Worm (Caenorhabditis elegans) whole organism, L3 larva: ENCODE data around the gene knl-1.

Experiments
- ceh-82 ChIP-seq: fragments of 150-350 bp; optimal IDR thresholded peaks from 2 replicates; lab custom pipeline; 2014; ENCODE audit warnings: missing biosample characterization, missing genetic modification characterization
- egl-27 ChIP-seq: sonication (generic microtip); optimal IDR thresholded peaks from 4 replicates; lab custom pipeline; 2017; ENCODE audit warnings: missing biosample characterization, missing genetic modification reagents, missing genetic modification characterization
- elt-1 ChIP-seq: fragments of 150-350 bp; optimal IDR thresholded peaks from 2 replicates; lab custom pipeline; 2014; ENCODE audit warnings: missing biosample characterization, missing genetic modification characterization
- elt-2 ChIP-seq: sonication (generic microtip); optimal IDR thresholded peaks from 2 replicates; lab custom pipeline; 2016; ENCODE audit warnings: missing genetic modification reagents, mild to moderate bottlenecking, missing genetic modification characterization, missing compliant biosample characterization
- eor-1 ChIP-seq, 2 experiments: fragments of 150-350 bp; optimal IDR thresholded peaks; 2 replicates each; lab custom pipeline; 2014 to 2018; ENCODE audit warnings: missing biosample characterization in 2 of 2, missing genetic modification characterization in 2 of 2
- mdl-1 ChIP-seq: fragments of 150-350 bp; optimal IDR thresholded peaks from 2 replicates; lab custom pipeline; 2014; ENCODE audit warnings: missing biosample characterization, missing genetic modification characterization
- nfya-1 ChIP-seq: sonication (generic microtip); optimal IDR thresholded peaks from 2 replicates; lab custom pipeline; 2017; ENCODE audit warnings: missing genetic modification characterization, mild to moderate bottlenecking, missing compliant biosample characterization, antibody characterized with exemption, moderate library complexity; ENCODE audit not compliant: insufficient read depth
- nhr-11 ChIP-seq: fragments of 150-350 bp; optimal IDR thresholded peaks from 2 replicates; lab custom pipeline; 2014; ENCODE audit warnings: missing biosample characterization, missing genetic modification characterization
- nhr-23 ChIP-seq: fragments of 150-350 bp; optimal IDR thresholded peaks from 2 replicates; lab custom pipeline; 2014; ENCODE audit warnings: missing biosample characterization, missing genetic modification reagents, missing genetic modification characterization
- nhr-237 ChIP-seq: fragments of 150-350 bp; optimal IDR thresholded peaks from 2 replicates; lab custom pipeline; 2014; ENCODE audit warnings: missing biosample characterization, missing genetic modification characterization
- nhr-25 ChIP-seq: sonication (generic microtip); optimal IDR thresholded peaks from 2 replicates; lab custom pipeline; 2017; ENCODE audit warnings: missing biosample characterization, missing genetic modification characterization
- nhr-67 ChIP-seq: fragments of 150-350 bp; optimal IDR thresholded peaks from 2 replicates; lab custom pipeline; 2014; ENCODE audit warnings: missing biosample characterization, missing genetic modification characterization
- pha-4 ChIP-seq: fragments of 150-350 bp; optimal IDR thresholded peaks from 2 replicates; lab custom pipeline; 2014; ENCODE audit warnings: missing biosample characterization, missing genetic modification reagents, missing genetic modification characterization
- pqm-1 ChIP-seq: fragments of 150-350 bp; optimal IDR thresholded peaks from 2 replicates; lab custom pipeline; 2017; ENCODE audit warnings: missing biosample characterization, missing genetic modification characterization, inconsistent platforms
- tbx-2 ChIP-seq: sonication (generic microtip); optimal IDR thresholded peaks from 2 replicates; lab custom pipeline; 2016; ENCODE audit warnings: mild to moderate bottlenecking, missing genetic modification characterization, missing compliant biosample characterization

The knl-1 gene

ce11 chrIII:8299734-8300133, 49.3 kb downstream of the knl-1 start:
- no peak for TF ChIP-seq nhr-11 (tag; lab: Kevin White, UChicago)
- TF ChIP-seq elt-2 (tag; lab: Kevin White, UChicago) = peak; percentile 76
- TF ChIP-seq pha-4 (tag; lab: Kevin White, UChicago) = peak; percentile 43
- TF ChIP-seq pqm-1 (tag; lab: Kevin White, UChicago) = peak; percentile 14

DNA sequence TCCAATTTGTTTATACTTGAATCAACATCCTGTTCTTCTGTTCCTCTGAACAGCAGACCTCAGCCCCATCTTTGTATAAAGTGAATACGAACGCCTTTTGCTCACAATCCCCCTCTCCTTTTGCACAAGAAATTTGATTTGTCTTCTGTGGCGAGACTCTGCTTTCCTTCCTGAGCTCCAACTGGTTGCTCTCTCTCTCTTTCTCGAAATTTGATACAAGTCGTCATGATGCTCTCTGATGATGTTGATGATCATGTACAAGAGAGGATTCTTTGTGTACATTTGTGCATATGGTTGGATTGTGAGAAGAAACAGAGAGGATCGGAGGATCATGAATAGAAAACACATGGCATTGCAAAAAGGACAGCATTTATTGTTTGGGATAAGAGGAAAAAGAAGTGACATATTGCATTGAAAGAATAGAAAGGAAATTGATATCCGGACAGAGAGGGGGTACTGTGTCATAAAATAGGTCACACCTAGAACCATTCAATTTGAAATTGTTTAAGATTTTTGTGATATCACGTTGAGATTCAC, 50.5 kb downstream of the knl-1 start:
- no peak for TF ChIP-seq nhr-25
- TF ChIP-seq tbx-2 (tag; lab: Kevin White, UChicago) = no peak
- no peak for TF ChIP-seq eor-1 (tag; optimal IDR thresholded peaks at IDR 0.05; lab: Kevin White, UChicago)
- no peak for TF ChIP-seq elt-1
- no peak for TF ChIP-seq nfya-1
- TF ChIP-seq ceh-82 = no peak

DNA sequence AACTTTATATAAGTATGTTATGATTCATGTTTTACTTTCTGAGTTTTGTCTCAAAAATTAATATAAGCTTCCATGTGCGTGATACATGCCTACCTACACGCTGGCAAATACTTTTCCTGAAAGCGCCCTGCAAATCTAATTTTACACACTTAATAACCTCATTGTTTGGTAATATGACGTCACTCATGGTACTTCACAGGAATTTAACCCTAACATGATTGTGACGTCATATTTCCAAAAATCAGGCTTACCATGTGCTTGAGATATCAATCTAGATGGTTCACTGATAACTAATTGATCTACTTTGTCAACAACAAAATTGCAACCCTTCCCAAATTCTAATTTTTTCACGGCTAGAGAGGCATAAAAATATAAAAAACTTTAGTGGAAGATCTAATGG, 53.0 kb downstream of the knl-1 start:
- no peak for TF ChIP-seq nhr-237
- no peak for TF ChIP-seq nhr-67 (tag; lab: Kevin White, UChicago)
- TF ChIP-seq mdl-1 = no peak
- no peak for TF ChIP-seq egl-27
- TF ChIP-seq nhr-23 (tag; lab: Kevin White, UChicago) = no peak
